Fruit fly (Drosophila melanogaster) whole organism, embryonic: ENCODE results near the gene CG42784.

ENCODE experiments used
- Adf1 ChIP-seq: fragments of 200-800 bp; sonication (Bioruptor generic); IDR thresholded peaks from 2 replicates; pipeline ENCODE4 v1.3.6; 2022; ENCODE audit warnings: missing biosample characterization, missing genetic modification characterization
- Aef1 ChIP-seq: fragments of 200-800 bp; sonication (Bioruptor generic); IDR thresholded peaks from 3 replicates; pipeline ENCODE4 v1.3.6; 2022; ENCODE audit warnings: missing biosample characterization, missing genetic modification characterization
- Antp ChIP-seq: fragments of 200-800 bp; sonication (Bioruptor generic); optimal IDR thresholded peaks from 3 replicates; lab custom pipeline; 2016; ENCODE audit warnings: missing biosample characterization, missing genetic modification characterization
- Asciz ChIP-seq: fragments of 200-800 bp; sonication (Bioruptor generic); optimal IDR thresholded peaks from 2 replicates; lab custom pipeline; 2017; ENCODE audit warnings: missing biosample characterization, mild to moderate bottlenecking, missing genetic modification characterization, missing genetic modification reagents
- BtbVII ChIP-seq: fragments of 200-800 bp; sonication (Bioruptor generic); optimal IDR thresholded peaks from 3 replicates; lab custom pipeline; 2017; ENCODE audit warnings: missing biosample characterization, mild to moderate bottlenecking, missing genetic modification characterization
- CG11085 ChIP-seq: fragments of 200-800 bp; sonication (Bioruptor generic); IDR thresholded peaks from 2 replicates; pipeline ENCODE4 v1.3.6; 2022; ENCODE audit warnings: missing biosample characterization, missing genetic modification characterization
- CG11456 ChIP-seq: fragments of 200-800 bp; sonication (Bioruptor generic); IDR thresholded peaks from 3 replicates; pipeline ENCODE4 v1.3.6; 2022; ENCODE audit warnings: missing biosample characterization, missing genetic modification characterization
- CG14441 ChIP-seq: fragments of 200-800 bp; sonication (Bioruptor generic); IDR thresholded peaks from 2 replicates; pipeline ENCODE4 v1.3.6; 2022; ENCODE audit warnings: missing biosample characterization, missing genetic modification characterization
- CG17912 ChIP-seq: fragments of 200-800 bp; sonication (Bioruptor generic); optimal IDR thresholded peaks from 2 replicates; lab custom pipeline; 2018; ENCODE audit warnings: missing biosample characterization, mild to moderate bottlenecking, missing genetic modification characterization
- CG2875 ChIP-seq: fragments of 200-800 bp; sonication (Bioruptor generic); optimal IDR thresholded peaks from 2 replicates; lab custom pipeline; 2017; ENCODE audit warnings: missing biosample characterization, mild to moderate bottlenecking, missing genetic modification characterization, missing genetic modification reagents
- CG32767 ChIP-seq: fragments of 200-800 bp; sonication (Bioruptor generic); IDR thresholded peaks from 2 replicates; pipeline ENCODE4 v1.3.6; 2022; ENCODE audit warnings: missing biosample characterization, missing genetic modification characterization
- CG3407 ChIP-seq: fragments of 200-800 bp; sonication (Bioruptor generic); optimal IDR thresholded peaks from 2 replicates; lab custom pipeline; 2018; ENCODE audit warnings: missing biosample characterization, mild to moderate bottlenecking, missing genetic modification characterization
- CG4328 ChIP-seq: fragments of 200-800 bp; sonication (Bioruptor generic); optimal IDR thresholded peaks from 3 replicates; lab custom pipeline; 2017; ENCODE audit warnings: missing biosample characterization, missing genetic modification reagents, missing genetic modification characterization
- CG7357 ChIP-seq: fragments of 200-800 bp; sonication (Bioruptor generic); IDR thresholded peaks from 3 replicates; pipeline ENCODE4 v1.3.6; 2022; ENCODE audit warnings: missing biosample characterization, missing genetic modification characterization
- CG7556 ChIP-seq: fragments of 200-800 bp; sonication (Bioruptor generic); optimal IDR thresholded peaks from 2 replicates; lab custom pipeline; 2017; ENCODE audit warnings: missing biosample characterization, mild to moderate bottlenecking, missing genetic modification characterization
- CG8944 ChIP-seq: fragments of 200-800 bp; sonication (Bioruptor generic); optimal IDR thresholded peaks from 3 replicates; lab custom pipeline; 2016; ENCODE audit warnings: missing biosample characterization, missing genetic modification characterization
- CG9727 ChIP-seq: fragments of 200-800 bp; sonication (Bioruptor generic); optimal IDR thresholded peaks from 3 replicates; lab custom pipeline; 2017; ENCODE audit warnings: missing biosample characterization, mild to moderate bottlenecking, missing genetic modification characterization
- Dbx ChIP-seq: fragments of 200-800 bp; sonication (Bioruptor generic); IDR thresholded peaks from 3 replicates; pipeline ENCODE4 v1.3.6; 2022; ENCODE audit warnings: missing biosample characterization, missing genetic modification characterization
- Elba2 ChIP-seq: fragments of 200-800 bp; sonication (Bioruptor generic); optimal IDR thresholded peaks from 3 replicates; lab custom pipeline; 2016; ENCODE audit warnings: missing biosample characterization, missing genetic modification characterization
- Ets65A ChIP-seq: fragments of 200-800 bp; sonication (Bioruptor generic); peaks from one replicate; lab custom pipeline; 2016; ENCODE audit warnings: missing biosample characterization, missing genetic modification characterization
- Fer1 ChIP-seq: fragments of 200-800 bp; sonication (Bioruptor generic); optimal IDR thresholded peaks from 2 replicates; lab custom pipeline; 2017; ENCODE audit warnings: missing biosample characterization, mild to moderate bottlenecking, missing genetic modification characterization
- HmgD ChIP-seq: fragments of 200-800 bp; sonication (Bioruptor generic); optimal IDR thresholded peaks from 3 replicates; lab custom pipeline; 2016; ENCODE audit warnings: missing biosample characterization, missing genetic modification characterization
- Meics ChIP-seq: fragments of 200-800 bp; sonication (Bioruptor generic); optimal IDR thresholded peaks from 2 replicates; lab custom pipeline; 2017; ENCODE audit warnings: missing biosample characterization, mild to moderate bottlenecking, missing genetic modification characterization
- NC2β ChIP-seq: fragments of 200-800 bp; sonication (Bioruptor generic); optimal IDR thresholded peaks from 2 replicates; lab custom pipeline; 2016; ENCODE audit warnings: missing biosample characterization, missing genetic modification characterization
- Six4 ChIP-seq: fragments of 200-800 bp; sonication (Bioruptor generic); optimal IDR thresholded peaks from 2 replicates; lab custom pipeline; 2016; ENCODE audit warnings: missing biosample characterization, missing genetic modification characterization
- Sry-β ChIP-seq: fragments of 200-800 bp; sonication (Bioruptor generic); optimal IDR thresholded peaks from 2 replicates; lab custom pipeline; 2018; ENCODE audit warnings: missing biosample characterization, mild to moderate bottlenecking, missing genetic modification characterization, moderate library complexity
- bab2 ChIP-seq: fragments of 200-800 bp; sonication (Bioruptor generic); optimal IDR thresholded peaks from 2 replicates; lab custom pipeline; 2016; ENCODE audit warnings: missing biosample characterization, missing genetic modification characterization
- bigmax ChIP-seq: fragments of 200-800 bp; sonication (Bioruptor generic); optimal IDR thresholded peaks from 2 replicates; lab custom pipeline; 2018; ENCODE audit warnings: missing biosample characterization, mild to moderate bottlenecking, missing genetic modification characterization
- cas ChIP-seq: fragments of 200-800 bp; sonication (Bioruptor generic); IDR thresholded peaks from 2 replicates; pipeline ENCODE4 v1.3.6; 2022; ENCODE audit warnings: missing biosample characterization, missing genetic modification characterization
- corto ChIP-seq: fragments of 200-800 bp; sonication (Bioruptor generic); optimal IDR thresholded peaks from 2 replicates; lab custom pipeline; 2016; ENCODE audit warnings: missing biosample characterization, mild to moderate bottlenecking, missing genetic modification characterization, moderate library complexity
- danr ChIP-seq: fragments of 200-800 bp; sonication (Bioruptor generic); IDR thresholded peaks from 2 replicates; pipeline ENCODE4 v1.3.6; 2022; ENCODE audit warnings: missing biosample characterization, missing genetic modification characterization
- dimm ChIP-seq: fragments of 200-800 bp; sonication (Bioruptor generic); IDR thresholded peaks from 2 replicates; pipeline ENCODE4 v1.3.6; 2022; ENCODE audit warnings: missing biosample characterization, missing genetic modification characterization
- esg ChIP-seq: fragments of 200-800 bp; sonication (Bioruptor generic); conservative IDR thresholded peaks from 2 replicates; pipeline ENCODE4 v1.3.6; 2022; ENCODE audit warnings: missing biosample characterization, missing genetic modification characterization
- fru ChIP-seq: fragments of >200 bp; optimal IDR thresholded peaks from 2 replicates; lab custom pipeline; 2017
- gro ChIP-seq: fragments of 200-800 bp; sonication (Bioruptor generic); optimal IDR thresholded peaks from 2 replicates; lab custom pipeline; 2016; ENCODE audit warnings: missing biosample characterization, missing genetic modification characterization
- hb ChIP-seq: fragments of 200-800 bp; sonication (Bioruptor generic); IDR thresholded peaks from 3 replicates; pipeline ENCODE4 v1.3.6; 2022; ENCODE audit warnings: missing biosample characterization, missing genetic modification characterization; ENCODE audit not compliant: partially characterized antibody
- her ChIP-seq: fragments of 200-800 bp; sonication (Bioruptor generic); optimal IDR thresholded peaks from 2 replicates; lab custom pipeline; 2016; ENCODE audit warnings: missing biosample characterization, missing genetic modification characterization
- hth ChIP-seq: fragments of >200 bp; optimal IDR thresholded peaks from 2 replicates; lab custom pipeline; 2017; ENCODE audit warnings: inconsistent platforms
- knrl ChIP-seq: fragments of 200-800 bp; sonication (Bioruptor generic); IDR thresholded peaks from 3 replicates; pipeline ENCODE4 v1.3.6; 2022; ENCODE audit warnings: missing biosample characterization, missing genetic modification characterization; ENCODE audit not compliant: partially characterized antibody
- lmd ChIP-seq: fragments of 200-800 bp; sonication (Bioruptor generic); IDR thresholded peaks from 2 replicates; pipeline ENCODE4 v1.3.6; 2022; ENCODE audit warnings: missing biosample characterization, missing genetic modification characterization
- mirr ChIP-seq: fragments of 200-800 bp; sonication (Bioruptor generic); optimal IDR thresholded peaks from 3 replicates; lab custom pipeline; 2018; ENCODE audit warnings: missing biosample characterization, mild to moderate bottlenecking, missing genetic modification characterization
- nerfin-1 ChIP-seq: fragments of 200-800 bp; sonication (Bioruptor generic); optimal IDR thresholded peaks from 3 replicates; lab custom pipeline; 2019; ENCODE audit warnings: missing biosample characterization, mild to moderate bottlenecking, missing genetic modification characterization, moderate library complexity
- oc ChIP-seq: fragments of 200-800 bp; sonication (Bioruptor generic); optimal IDR thresholded peaks from 2 replicates; lab custom pipeline; 2018; ENCODE audit warnings: missing biosample characterization, mild to moderate bottlenecking, missing genetic modification characterization, moderate library complexity
- odd ChIP-seq: fragments of 200-800 bp; sonication (Bioruptor generic); optimal IDR thresholded peaks from 2 replicates; lab custom pipeline; 2017; ENCODE audit warnings: missing biosample characterization, mild to moderate bottlenecking, missing genetic modification characterization
- otp ChIP-seq: fragments of 200-800 bp; sonication (Bioruptor generic); IDR thresholded peaks from 3 replicates; pipeline ENCODE4, ENCODE4 v1.3.6; 2022; ENCODE audit warnings: missing biosample characterization, missing genetic modification characterization
- pan ChIP-seq, 4 experiments: fragments of >200 bp in 3 of 4; fragments of 200-800 bp in 1 of 4; sonication (Bioruptor generic) in 1 of 4; optimal IDR thresholded peaks in 3 of 4; IDR thresholded peaks in 1 of 4; 2 replicates each; pipeline versions ENCODE4 v1.3.6 to Lab custom; 2017 to 2022; ENCODE audit warnings: missing biosample characterization in 2 of 4, missing genetic modification characterization in 2 of 4, mixed read lengths in 1 of 4
- pb ChIP-seq: fragments of 200-800 bp; sonication (Bioruptor generic); optimal IDR thresholded peaks from 3 replicates; lab custom pipeline; 2016; ENCODE audit warnings: missing biosample characterization, missing genetic modification characterization
- pho ChIP-seq: fragments of 200-800 bp; sonication (Bioruptor generic); optimal IDR thresholded peaks from 2 replicates; lab custom pipeline; 2016; ENCODE audit warnings: missing biosample characterization, missing genetic modification characterization
- run ChIP-seq: fragments of 200-800 bp; sonication (Bioruptor generic); optimal IDR thresholded peaks from 3 replicates; lab custom pipeline; 2018; ENCODE audit warnings: missing biosample characterization, mild to moderate bottlenecking, missing genetic modification characterization
- sd ChIP-seq: fragments of 200-800 bp; sonication (Bioruptor generic); optimal IDR thresholded peaks from 3 replicates; lab custom pipeline; 2018; ENCODE audit warnings: missing biosample characterization, mild to moderate bottlenecking, missing genetic modification characterization, moderate library complexity
- sna ChIP-seq: fragments of 200-800 bp; sonication (Bioruptor generic); IDR thresholded peaks from 2 replicates; pipeline ENCODE4 v1.3.6; 2022; ENCODE audit warnings: missing biosample characterization, missing genetic modification characterization; ENCODE audit not compliant: partially characterized antibody
- z ChIP-seq: fragments of 200-800 bp; sonication (Bioruptor generic); IDR thresholded peaks from 3 replicates; pipeline ENCODE4 v1.3.6; 2022; ENCODE audit warnings: missing biosample characterization, missing genetic modification characterization

The CG42784 gene

dm6 chr2L:13398614-13399161 lies 16.5 kb upstream of the CG42784 start, which contains the start of the genes CG10859 and CG7110 (continued):
- no peak for TF ChIP-seq CG32767 (GFP tag; lab: Robert Waterston, UW)
- peak; percentile 59 for TF ChIP-seq Asciz (GFP tag; lab: Kevin White, UChicago)
- no peak for TF ChIP-seq danr
- TF ChIP-seq z = no peak
- peak; percentile 51 for TF ChIP-seq nerfin-1 (tag; lab: Kevin White, UChicago)
- no peak for TF ChIP-seq sna (GFP tag; lab: Robert Waterston, UW)
- TF ChIP-seq CG4328 = peak; percentile 59
- TF ChIP-seq BtbVII (GFP tag; lab: Kevin White, UChicago) = peak; percentile 31
- TF ChIP-seq gro (GFP tag; lab: Kevin White, UChicago) = peak; percentile 21
- no peak for TF ChIP-seq Aef1
- TF ChIP-seq Adf1 (GFP tag; lab: Robert Waterston, UW) = no peak
- peak; percentile 66 for TF ChIP-seq Elba2 (GFP tag; lab: Kevin White, UChicago)
- TF ChIP-seq Sry-β (GFP tag; lab: Kevin White, UChicago) = no peak
- no peak for TF ChIP-seq CG3407
- TF ChIP-seq her (GFP tag; lab: Kevin White, UChicago) = no peak
- TF ChIP-seq mirr (GFP tag; lab: Kevin White, UChicago) = peak; percentile 55
- TF ChIP-seq CG11085 (GFP tag; lab: Robert Waterston, UW) = no peak
- TF ChIP-seq CG7357 (GFP tag; lab: Robert Waterston, UW) = no peak
- TF ChIP-seq run (tag; lab: Kevin White, UChicago) = no peak
- no peak for TF ChIP-seq HmgD (GFP tag; lab: Kevin White, UChicago)
- TF ChIP-seq CG11456 (GFP tag; lab: Robert Waterston, UW) = no peak
- TF ChIP-seq otp (GFP tag; lab: Robert Waterston, UW) = no peak
- TF ChIP-seq Six4 (GFP tag; lab: Kevin White, UChicago) = no peak
- TF ChIP-seq CG8944 (GFP tag; lab: Kevin White, UChicago) = no peak
- TF ChIP-seq CG9727 (GFP tag; lab: Kevin White, UChicago) = peak; percentile 61
- TF ChIP-seq odd (GFP tag; lab: Kevin White, UChicago) = peak; percentile 60
- TF ChIP-seq CG14441 (GFP tag; lab: Robert Waterston, UW) = no peak
- no peak for TF ChIP-seq CG7556 (GFP tag; lab: Kevin White, UChicago)
- TF ChIP-seq hth (lab: Kevin White, UChicago) = no peak
- TF ChIP-seq Dbx (GFP tag; lab: Robert Waterston, UW) = no peak
- TF ChIP-seq corto = no peak
- TF ChIP-seq Ets65A (GFP tag; lab: Kevin White, UChicago) = peak; percentile 70
- TF ChIP-seq Meics = peak; percentile 79
- TF ChIP-seq CG17912 (GFP tag; lab: Kevin White, UChicago) = peak; percentile 56
- no peak for TF ChIP-seq Antp
- no peak for TF ChIP-seq cas
- no peak for TF ChIP-seq pan (optimal IDR thresholded peaks at IDR 0.05; lab: Kevin White, UChicago)
- peak in 1 of 2 experiments; percentile 10 for TF ChIP-seq pan (GFP tag; optimal IDR thresholded peaks at IDR 0.05 in 1 of 2, IDR thresholded peaks at IDR 0.05 in 1 of 2)
- TF ChIP-seq knrl (GFP tag; lab: Robert Waterston, UW) = no peak
- peak; percentile 45 for TF ChIP-seq NC2β
- no peak for TF ChIP-seq esg (GFP tag; lab: Robert Waterston, UW)
- no peak for TF ChIP-seq oc
- TF ChIP-seq fru = no peak
- TF ChIP-seq bigmax (GFP tag; lab: Kevin White, UChicago) = no peak
- no peak for TF ChIP-seq lmd (GFP tag; lab: Robert Waterston, UW)
- TF ChIP-seq Fer1 (GFP tag; lab: Kevin White, UChicago) = peak; percentile 77
- TF ChIP-seq CG2875 (GFP tag; lab: Kevin White, UChicago) = peak; percentile 26
- peak; percentile 27 for TF ChIP-seq pb
- TF ChIP-seq pho (GFP tag; lab: Kevin White, UChicago) = no peak
- TF ChIP-seq hb = no peak
- no peak for TF ChIP-seq dimm (GFP tag; lab: Robert Waterston, UW)
- TF ChIP-seq bab2 (GFP tag; lab: Kevin White, UChicago) = no peak
- no peak for TF ChIP-seq sd (tag; lab: Kevin White, UChicago)
